Worm (Caenorhabditis elegans) whole organism, young adult: ENCODE data around the gene amt-2.

ENCODE experiments used
- B0019.2 ChIP-seq: fragments of 200-800 bp; sonication (Bioruptor generic); conservative IDR thresholded peaks from 2 replicates; pipeline ENCODE4 v1.3.6; 2022; ENCODE audit warnings: missing genetic modification reagents, missing genetic modification characterization, missing compliant biosample characterization
- B0336.3 ChIP-seq: fragments of 200-800 bp; sonication (Bioruptor generic); IDR thresholded peaks from 2 replicates; pipeline ENCODE4 v1.3.6; 2022; ENCODE audit warnings: missing genetic modification characterization, missing compliant biosample characterization
- F10E7.11 ChIP-seq: sonication (generic microtip); optimal IDR thresholded peaks from 2 replicates; lab custom pipeline; 2017; ENCODE audit warnings: mild to moderate bottlenecking, missing genetic modification characterization, moderate library complexity, missing compliant biosample characterization
- F23B12.7 ChIP-seq: sonication (generic microtip); optimal IDR thresholded peaks from 2 replicates; lab custom pipeline; 2017; ENCODE audit warnings: missing genetic modification characterization, mild to moderate bottlenecking, missing compliant biosample characterization, antibody characterized with exemption, moderate library complexity; ENCODE audit not compliant: insufficient read depth
- F39B2.1 ChIP-seq: fragments of 200-800 bp; sonication (Bioruptor generic); IDR thresholded peaks from 2 replicates; pipeline ENCODE4 v1.3.6; 2022; ENCODE audit warnings: missing genetic modification reagents, missing genetic modification characterization, missing compliant biosample characterization
- F52B5.7 ChIP-seq: sonication (generic microtip); optimal IDR thresholded peaks from 2 replicates; lab custom pipeline; 2016; ENCODE audit warnings: mild to moderate bottlenecking, missing genetic modification characterization, missing compliant biosample characterization
- F57C9.4 ChIP-seq: sonication (generic microtip); optimal IDR thresholded peaks from 2 replicates; lab custom pipeline; 2017; ENCODE audit warnings: mild to moderate bottlenecking, missing genetic modification characterization, missing compliant biosample characterization
- K11D2.4 ChIP-seq: fragments of 200-800 bp; sonication (Bioruptor generic); IDR thresholded peaks from 2 replicates; pipeline ENCODE4 v1.3.6; 2022; ENCODE audit warnings: missing genetic modification reagents, missing genetic modification characterization, missing compliant biosample characterization
- Y53G8AR.9 ChIP-seq: fragments of 200-800 bp; sonication (Bioruptor generic); conservative IDR thresholded peaks from 2 replicates; pipeline ENCODE4 v1.3.6; 2022; ENCODE audit warnings: missing genetic modification reagents, missing genetic modification characterization, missing compliant biosample characterization
- Y56A3A.18 ChIP-seq: fragments of 200-800 bp; sonication (Bioruptor generic); IDR thresholded peaks from 2 replicates; pipeline ENCODE4 v1.3.6; 2022; ENCODE audit warnings: missing genetic modification reagents, missing genetic modification characterization, missing compliant biosample characterization
- Y95B8A.8 ChIP-seq: fragments of 200-800 bp; sonication (Bioruptor generic); IDR thresholded peaks from 2 replicates; pipeline ENCODE4 v1.3.6; 2022; ENCODE audit warnings: missing genetic modification reagents, missing genetic modification characterization, missing compliant biosample characterization
- ZK185.1 ChIP-seq: sonication (generic microtip); optimal IDR thresholded peaks from 2 replicates; lab custom pipeline; 2016; ENCODE audit warnings: mild to moderate bottlenecking, missing genetic modification characterization, missing compliant biosample characterization; ENCODE audit not compliant: poor library complexity, severe bottlenecking
- ama-1 ChIP-seq, 3 experiments: fragments of 150-350 bp in 1 of 3; sonication (generic microtip) in 2 of 3; optimal IDR thresholded peaks; 2 replicates each; lab custom pipeline; 2014 to 2018; ENCODE audit warnings: missing biosample characterization in 2 of 3, missing genetic modification characterization in 2 of 3, missing genetic modification reagents in 2 of 3
- attf-3 ChIP-seq: fragments of 200-800 bp; sonication (Bioruptor generic); conservative IDR thresholded peaks from 2 replicates; pipeline ENCODE4 v1.3.6; 2022; ENCODE audit warnings: missing genetic modification reagents, missing genetic modification characterization, missing compliant biosample characterization
- bed-2 ChIP-seq: fragments of 200-800 bp; sonication (Bioruptor generic); IDR thresholded peaks from 2 replicates; pipeline ENCODE4 v1.3.6; 2022; ENCODE audit warnings: missing genetic modification reagents, missing genetic modification characterization, missing compliant biosample characterization
- cebp-1 ChIP-seq, 2 experiments: fragments of 200-800 bp in 1 of 2; sonication (Bioruptor generic) in 1 of 2; sonication (generic microtip) in 1 of 2; IDR thresholded peaks in 1 of 2; optimal IDR thresholded peaks in 1 of 2; 2 replicates each; pipeline versions ENCODE4 v1.3.6 to Lab custom; 2017 to 2022; ENCODE audit warnings: missing compliant biosample characterization in 2 of 2, missing genetic modification characterization in 2 of 2, mild to moderate bottlenecking in 1 of 2, missing genetic modification reagents in 1 of 2, moderate library complexity in 1 of 2
- cebp-2 ChIP-seq: fragments of 200-800 bp; sonication (Bioruptor generic); IDR thresholded peaks from 2 replicates; pipeline ENCODE4 v1.3.6; 2022; ENCODE audit warnings: missing genetic modification characterization, missing compliant biosample characterization
- ceh-27 ChIP-seq: fragments of 200-800 bp; sonication (Bioruptor generic); optimal IDR thresholded peaks from 2 replicates; lab custom pipeline; 2018; ENCODE audit warnings: mild to moderate bottlenecking, missing genetic modification characterization, moderate library complexity, missing compliant biosample characterization
- ceh-40 ChIP-seq: fragments of 200-800 bp; sonication (Bioruptor generic); IDR thresholded peaks from 2 replicates; pipeline ENCODE4 v1.3.6; 2022; ENCODE audit warnings: missing genetic modification characterization, missing compliant biosample characterization
- chd-7 ChIP-seq: sonication (generic microtip); optimal IDR thresholded peaks from 2 replicates; lab custom pipeline; 2016; ENCODE audit warnings: mild to moderate bottlenecking, missing genetic modification characterization, moderate library complexity, missing compliant biosample characterization
- die-1 ChIP-seq: sonication (generic microtip); optimal IDR thresholded peaks from 2 replicates; lab custom pipeline; 2016; ENCODE audit warnings: missing genotype, mild to moderate bottlenecking, missing genetic modification characterization, missing compliant biosample characterization
- dox-1 ChIP-seq: fragments of 200-800 bp; sonication (Bioruptor generic); IDR thresholded peaks from 2 replicates; pipeline ENCODE4 v1.3.6; 2022; ENCODE audit warnings: missing genetic modification reagents, missing genetic modification characterization, missing compliant biosample characterization
- dpl-1 ChIP-seq: fragments of 150-350 bp; optimal IDR thresholded peaks from 2 replicates; lab custom pipeline; 2014; ENCODE audit warnings: missing biosample characterization, missing genetic modification reagents, missing genetic modification characterization
- ekl-4 ChIP-seq: fragments of 200-800 bp; sonication (Bioruptor generic); IDR thresholded peaks from 2 replicates; pipeline ENCODE4 v1.3.6; 2022; ENCODE audit warnings: missing genetic modification reagents, missing genetic modification characterization, missing compliant biosample characterization
- fkh-3 ChIP-seq: sonication (generic microtip); optimal IDR thresholded peaks from 2 replicates; lab custom pipeline; 2016; ENCODE audit warnings: mild to moderate bottlenecking, missing genetic modification characterization, missing compliant biosample characterization
- hlh-26 ChIP-seq: fragments of 200-800 bp; sonication (Bioruptor generic); conservative IDR thresholded peaks from 2 replicates; pipeline ENCODE4 v1.3.6; 2022; ENCODE audit warnings: missing genetic modification reagents, missing genetic modification characterization, missing compliant biosample characterization
- hmg-1.2 ChIP-seq: fragments of 200-800 bp; sonication (Bioruptor generic); IDR thresholded peaks from 2 replicates; pipeline ENCODE4 v1.3.6; 2022; ENCODE audit warnings: missing genetic modification reagents, missing genetic modification characterization, missing compliant biosample characterization
- lag-1 ChIP-seq: fragments of 200-800 bp; sonication (Bioruptor generic); IDR thresholded peaks from 2 replicates; pipeline ENCODE4 v1.3.6; 2022; ENCODE audit warnings: missing genetic modification reagents, missing genetic modification characterization, missing compliant biosample characterization
- lin-26 ChIP-seq: fragments of 200-800 bp; sonication (Bioruptor generic); IDR thresholded peaks from 2 replicates; pipeline ENCODE4 v1.3.6; 2022; ENCODE audit warnings: missing genetic modification reagents, missing genetic modification characterization, missing compliant biosample characterization
- lin-35 ChIP-seq, 3 experiments: fragments of 150-350 bp in 2 of 3; sonication (generic microtip) in 1 of 3; optimal IDR thresholded peaks; 2 replicates each; lab custom pipeline; 2014 to 2018; ENCODE audit warnings: missing biosample characterization in 3 of 3, missing genetic modification characterization in 3 of 3, missing genetic modification reagents in 3 of 3
- mcd-1 ChIP-seq: fragments of 200-800 bp; sonication (Bioruptor generic); IDR thresholded peaks from 2 replicates; pipeline ENCODE4 v1.3.6; 2022; ENCODE audit warnings: missing genetic modification reagents, missing genetic modification characterization, missing compliant biosample characterization
- mel-28 ChIP-seq: sonication (generic microtip); optimal IDR thresholded peaks from 2 replicates; lab custom pipeline; 2016; ENCODE audit warnings: borderline replicate concordance, mild to moderate bottlenecking, missing genetic modification characterization, missing compliant biosample characterization
- nfyb-1 ChIP-seq: fragments of 200-800 bp; sonication (Bioruptor generic); IDR thresholded peaks from 2 replicates; pipeline ENCODE4 v1.3.6; 2022; ENCODE audit warnings: missing genetic modification reagents, missing genetic modification characterization, missing compliant biosample characterization
- nhr-120 ChIP-seq: fragments of 200-800 bp; sonication (Bioruptor generic); IDR thresholded peaks from 2 replicates; pipeline ENCODE4 v1.3.6; 2022; ENCODE audit warnings: missing genetic modification characterization, missing compliant biosample characterization
- repo-1 ChIP-seq: sonication (generic microtip); optimal IDR thresholded peaks from 2 replicates; lab custom pipeline; 2017; ENCODE audit warnings: mild to moderate bottlenecking, missing genetic modification characterization, missing compliant biosample characterization
- somi-1 ChIP-seq: fragments of 200-800 bp; sonication (Bioruptor generic); optimal IDR thresholded peaks from 2 replicates; lab custom pipeline; 2018; ENCODE audit warnings: mild to moderate bottlenecking, missing genetic modification characterization, missing compliant biosample characterization
- tbx-9 ChIP-seq: sonication (generic microtip); optimal IDR thresholded peaks from 2 replicates; lab custom pipeline; 2016; ENCODE audit warnings: borderline replicate concordance, missing genetic modification characterization, inconsistent platforms, missing compliant biosample characterization
- tlf-1 ChIP-seq: fragments of 200-800 bp; sonication (Bioruptor generic); optimal IDR thresholded peaks from 2 replicates; lab custom pipeline; 2018; ENCODE audit warnings: mild to moderate bottlenecking, missing genetic modification characterization, missing compliant biosample characterization
- xnd-1 ChIP-seq: sonication (generic microtip); optimal IDR thresholded peaks from 2 replicates; lab custom pipeline; 2016; ENCODE audit warnings: missing genotype, missing genetic modification reagents, missing genetic modification characterization, missing compliant biosample characterization
- ztf-22 ChIP-seq: fragments of 200-800 bp; sonication (Bioruptor generic); optimal IDR thresholded peaks from 2 replicates; lab custom pipeline; 2018; ENCODE audit warnings: mild to moderate bottlenecking, missing genetic modification characterization, moderate library complexity, missing compliant biosample characterization
- ztf-26 ChIP-seq: sonication (generic microtip); optimal IDR thresholded peaks from 2 replicates; lab custom pipeline; 2017; ENCODE audit warnings: missing genetic modification characterization, missing compliant biosample characterization
- ztf-6 ChIP-seq: fragments of 200-800 bp; sonication (Bioruptor generic); IDR thresholded peaks from 2 replicates; pipeline ENCODE4 v1.3.6; 2022; ENCODE audit warnings: missing genetic modification reagents, missing genetic modification characterization, missing compliant biosample characterization

The amt-2 gene

ce11 chrIV:13082106-13082505 is 39.9 kb downstream of the amt-2 start:
- TF ChIP-seq lag-1 (GFP tag; lab: Robert Waterston, UW) = no peak
- TF ChIP-seq dox-1 (GFP tag; lab: Robert Waterston, UW) = no peak; the same call in 1 of the 2 replicates
- TF ChIP-seq ceh-27 (GFP tag; lab: Kevin White, UChicago) = peak; percentile 19
- TF ChIP-seq ztf-26 (tag; lab: Kevin White, UChicago) = peak; percentile 27
- 0 out of 2 replicates have a peak, but pooled peaks have one; percentile 56 for TF ChIP-seq K11D2.4 (GFP tag; lab: Robert Waterston, UW)
- TF ChIP-seq ama-1 (optimal IDR thresholded peaks at IDR 0.05; lab: Kevin White, UChicago) = peak; percentile 81
- TF ChIP-seq ama-1 (GFP tag; optimal IDR thresholded peaks at IDR 0.05; lab: Kevin White, UChicago) = no peak
- TF ChIP-seq lin-26 (GFP tag; lab: Robert Waterston, UW) = peak; percentile 60; the same call in 1 of the 2 replicates
- peak; percentile 28; the same call in 1 of the 2 replicates for TF ChIP-seq mcd-1

- no peak for TF ChIP-seq ztf-6 (GFP tag; lab: Robert Waterston, UW)
- peak; percentile 4 for TF ChIP-seq F10E7.11 (tag; lab: Kevin White, UChicago)
- peak; percentile 59 for TF ChIP-seq somi-1 (GFP tag; lab: Kevin White, UChicago)
- TF ChIP-seq ekl-4 = no peak
- 0 out of 2 replicates have a peak, but pooled peaks have one; percentile 40 for TF ChIP-seq nfyb-1
- TF ChIP-seq Y53G8AR.9 (GFP tag; lab: Robert Waterston, UW) = peak; percentile 28; the same call in 1 of the 2 replicates
- 0 out of 2 replicates have a peak, but pooled peaks have one; percentile 20 for TF ChIP-seq B0336.3 (GFP tag; lab: Robert Waterston, UW)
- no peak for TF ChIP-seq Y95B8A.8 (GFP tag; lab: Robert Waterston, UW)
- no peak for TF ChIP-seq F52B5.7
- TF ChIP-seq ceh-40 = 0 out of 2 replicates have a peak, but pooled peaks have one; percentile 1
- no peak for TF ChIP-seq die-1
- TF ChIP-seq attf-3 (GFP tag; lab: Robert Waterston, UW) = no peak
- TF ChIP-seq cebp-2 = peak; percentile 6; the same call in 1 of the 2 replicates
- no peak for TF ChIP-seq tlf-1
- TF ChIP-seq tbx-9 (tag; lab: Kevin White, UChicago) = no peak
- 0 out of 2 replicates have a peak, but pooled peaks have one; percentile 20 for TF ChIP-seq mcd-1
- TF ChIP-seq ZK185.1 = peak; percentile 20
- TF ChIP-seq lin-26 (GFP tag; lab: Robert Waterston, UW) = peak; percentile 22; the same call in 1 of the 2 replicates
- TF ChIP-seq mel-28 = no peak
- no peak for TF ChIP-seq ztf-22
- TF ChIP-seq F39B2.1 = peak; percentile 36; the same call in 1 of the 2 replicates
- TF ChIP-seq B0019.2 (GFP tag; lab: Robert Waterston, UW) = no peak
- TF ChIP-seq repo-1 (tag; lab: Kevin White, UChicago) = no peak
- TF ChIP-seq F23B12.7 (tag; lab: Kevin White, UChicago) = no peak
- TF ChIP-seq xnd-1 = no peak
- TF ChIP-seq chd-7 (tag; lab: Kevin White, UChicago) = peak; percentile 59
- TF ChIP-seq F57C9.4 (tag; lab: Kevin White, UChicago) = no peak
- 0 out of 2 replicates have a peak, but pooled peaks have one; percentile 8 for TF ChIP-seq hmg-1.2 (GFP tag; lab: Robert Waterston, UW)
- TF ChIP-seq bed-2 = no peak
- TF ChIP-seq lin-35 (GFP tag; optimal IDR thresholded peaks at IDR 0.05; lab: Kevin White, UChicago) = peak in 1 of 3 experiments; percentile 50
- no peak; the same call in 1 of the 2 replicates for TF ChIP-seq Y56A3A.18 (GFP tag; lab: Robert Waterston, UW)
- TF ChIP-seq lag-1 (GFP tag; lab: Robert Waterston, UW) = no peak
- TF ChIP-seq nhr-120 (GFP tag; lab: Robert Waterston, UW) = no peak
- TF ChIP-seq cebp-1 (GFP tag; IDR thresholded peaks at IDR 0.05; lab: Robert Waterston, UW) = no peak
- peak; percentile 25 for TF ChIP-seq cebp-1 (tag; optimal IDR thresholded peaks at IDR 0.05; lab: Kevin White, UChicago)
- no peak for TF ChIP-seq ztf-26 (tag; lab: Kevin White, UChicago)
- TF ChIP-seq hlh-26 (GFP tag; lab: Robert Waterston, UW) = no peak
- TF ChIP-seq fkh-3 (tag; lab: Kevin White, UChicago) = no peak
- TF ChIP-seq dpl-1 (GFP tag; lab: Kevin White, UChicago) = no peak
Observed at ce11 chrIV:13082836-13083763, 40.9 kb downstream of the amt-2 start.
